Fruit fly (Drosophila melanogaster) whole organism, embryonic: Measurements from ENCODE around the gene put.

Source experiments
- Abd-B ChIP-seq: fragments of 200-800 bp; sonication (Bioruptor generic); optimal IDR thresholded peaks from 2 replicates; lab custom pipeline; 2018; ENCODE audit warnings: missing biosample characterization, mild to moderate bottlenecking, missing genetic modification characterization, moderate library complexity
- Asciz ChIP-seq: fragments of 200-800 bp; sonication (Bioruptor generic); optimal IDR thresholded peaks from 2 replicates; lab custom pipeline; 2017; ENCODE audit warnings: missing biosample characterization, mild to moderate bottlenecking, missing genetic modification characterization, missing genetic modification reagents
- Atf3 ChIP-seq: fragments of 200-800 bp; sonication (Bioruptor generic); optimal IDR thresholded peaks from 3 replicates; lab custom pipeline; 2016; ENCODE audit warnings: missing biosample characterization, missing genetic modification characterization
- BtbVII ChIP-seq: fragments of 200-800 bp; sonication (Bioruptor generic); optimal IDR thresholded peaks from 3 replicates; lab custom pipeline; 2017; ENCODE audit warnings: missing biosample characterization, mild to moderate bottlenecking, missing genetic modification characterization
- CG10267 ChIP-seq: fragments of 200-800 bp; sonication (Bioruptor generic); optimal IDR thresholded peaks from 2 replicates; lab custom pipeline; 2018; ENCODE audit warnings: missing biosample characterization, mild to moderate bottlenecking, missing genetic modification characterization, moderate library complexity
- CG10565 ChIP-seq: fragments of 200-800 bp; sonication (Bioruptor generic); optimal IDR thresholded peaks from 3 replicates; lab custom pipeline; 2016; ENCODE audit warnings: missing biosample characterization, mild to moderate bottlenecking, missing genetic modification characterization
- CG12071 ChIP-seq: fragments of 200-800 bp; sonication (Bioruptor generic); optimal IDR thresholded peaks from 3 replicates; lab custom pipeline; 2018; ENCODE audit warnings: missing biosample characterization, mild to moderate bottlenecking, missing genetic modification characterization
- CG14667 ChIP-seq: fragments of 200-800 bp; sonication (Bioruptor generic); IDR thresholded peaks from 2 replicates; pipeline ENCODE4 v1.3.6; 2022; ENCODE audit warnings: missing biosample characterization, missing genetic modification characterization
- CG17912 ChIP-seq: fragments of 200-800 bp; sonication (Bioruptor generic); optimal IDR thresholded peaks from 2 replicates; lab custom pipeline; 2018; ENCODE audit warnings: missing biosample characterization, mild to moderate bottlenecking, missing genetic modification characterization
- CG30403 ChIP-seq: fragments of 200-800 bp; sonication (Bioruptor generic); optimal IDR thresholded peaks from 3 replicates; lab custom pipeline; 2016; ENCODE audit warnings: missing biosample characterization, missing genetic modification characterization
- CG32767 ChIP-seq: fragments of 200-800 bp; sonication (Bioruptor generic); IDR thresholded peaks from 2 replicates; pipeline ENCODE4 v1.3.6; 2022; ENCODE audit warnings: missing biosample characterization, missing genetic modification characterization
- CG43689 ChIP-seq: fragments of 200-800 bp; sonication (Bioruptor generic); IDR thresholded peaks from 2 replicates; pipeline ENCODE4 v1.3.6; 2022; ENCODE audit warnings: missing biosample characterization, missing genetic modification characterization
- CG5180 ChIP-seq: fragments of 200-800 bp; sonication (Bioruptor generic); optimal IDR thresholded peaks from 3 replicates; lab custom pipeline; 2017; ENCODE audit warnings: missing biosample characterization, missing genetic modification characterization, mild to moderate bottlenecking, moderate library complexity, missing genetic modification reagents
- CG5245 ChIP-seq: fragments of 200-800 bp; sonication (Bioruptor generic); optimal IDR thresholded peaks from 3 replicates; lab custom pipeline; 2016; ENCODE audit warnings: missing biosample characterization, missing genetic modification characterization
- CG7928 ChIP-seq: fragments of 200-800 bp; sonication (Bioruptor generic); optimal IDR thresholded peaks from 2 replicates; lab custom pipeline; 2017; ENCODE audit warnings: missing biosample characterization, mild to moderate bottlenecking, missing genetic modification characterization
- CG8359 ChIP-seq: fragments of 200-800 bp; sonication (Bioruptor generic); optimal IDR thresholded peaks from 2 replicates; lab custom pipeline; 2017; ENCODE audit warnings: missing biosample characterization, mild to moderate bottlenecking, missing genetic modification characterization, borderline replicate concordance
- CG9609 ChIP-seq: fragments of 200-800 bp; sonication (Bioruptor generic); optimal IDR thresholded peaks from 3 replicates; lab custom pipeline; 2016; ENCODE audit warnings: missing biosample characterization, missing genetic modification characterization
- Dp ChIP-seq: fragments of 200-800 bp; sonication (Bioruptor generic); optimal IDR thresholded peaks from 2 replicates; lab custom pipeline; 2018; ENCODE audit warnings: missing biosample characterization, mild to moderate bottlenecking, missing genetic modification characterization, moderate library complexity
- Dref ChIP-seq: fragments of 200-800 bp; sonication (Bioruptor generic); IDR thresholded peaks from 2 replicates; pipeline ENCODE4 v1.3.6; 2022; ENCODE audit warnings: missing biosample characterization, missing genetic modification characterization
- HLH4C ChIP-seq: fragments of 200-800 bp; sonication (Bioruptor generic); IDR thresholded peaks from 3 replicates; pipeline ENCODE4 v1.3.6; 2022; ENCODE audit warnings: missing biosample characterization, missing genetic modification characterization; ENCODE audit not compliant: partially characterized antibody
- Hmr ChIP-seq: fragments of 200-800 bp; sonication (Bioruptor generic); optimal IDR thresholded peaks from 3 replicates; lab custom pipeline; 2017; ENCODE audit warnings: mild to moderate bottlenecking, missing biosample characterization, missing genetic modification reagents, missing genetic modification characterization
- Hr39 ChIP-seq: fragments of >200 bp; optimal IDR thresholded peaks from 2 replicates; lab custom pipeline; 2017
- Nf-YC ChIP-seq: fragments of 200-800 bp; optimal IDR thresholded peaks from 3 replicates; lab custom pipeline; 2019; ENCODE audit warnings: missing biosample characterization, mild to moderate bottlenecking, missing genetic modification characterization, moderate library complexity
- Poxn ChIP-seq: fragments of 200-800 bp; sonication (Bioruptor generic); IDR thresholded peaks from 2 replicates; pipeline ENCODE4 v1.3.6; 2022; ENCODE audit warnings: missing biosample characterization, missing genetic modification characterization
- Side ChIP-seq: fragments of 200-800 bp; sonication (Bioruptor generic); optimal IDR thresholded peaks from 2 replicates; lab custom pipeline; 2016; ENCODE audit warnings: missing biosample characterization, missing genetic modification characterization
- Sry-β ChIP-seq: fragments of 200-800 bp; sonication (Bioruptor generic); optimal IDR thresholded peaks from 2 replicates; lab custom pipeline; 2018; ENCODE audit warnings: missing biosample characterization, mild to moderate bottlenecking, missing genetic modification characterization, moderate library complexity
- Sry-δ ChIP-seq: fragments of 200-800 bp; sonication (Bioruptor generic); optimal IDR thresholded peaks from 2 replicates; lab custom pipeline; 2016; ENCODE audit warnings: missing biosample characterization, missing genetic modification characterization
- Trl ChIP-seq, 3 experiments: fragments of >200 bp in 2 of 3; fragments of 200-800 bp in 1 of 3; sonication (Bioruptor generic) in 1 of 3; optimal IDR thresholded peaks; 2 replicates in 1 of 3; 3 replicates in 2 of 3; lab custom pipeline; 2016 to 2017; ENCODE audit warnings: missing biosample characterization in 1 of 3, missing genetic modification characterization in 1 of 3
- Xrp1 ChIP-seq: fragments of 200-800 bp; sonication (Bioruptor generic); IDR thresholded peaks from 2 replicates; pipeline ENCODE4 v1.3.6; 2022; ENCODE audit warnings: missing biosample characterization, missing genetic modification characterization
- bab2 ChIP-seq: fragments of 200-800 bp; sonication (Bioruptor generic); optimal IDR thresholded peaks from 2 replicates; lab custom pipeline; 2016; ENCODE audit warnings: missing biosample characterization, missing genetic modification characterization
- bsh ChIP-seq, 2 experiments: fragments of 200-800 bp; sonication (Bioruptor generic); optimal IDR thresholded peaks; 2 replicates each; lab custom pipeline; 2017 to 2018; ENCODE audit warnings: mild to moderate bottlenecking in 2 of 2, missing biosample characterization in 2 of 2, missing genetic modification characterization in 2 of 2, moderate library complexity in 1 of 2
- cas ChIP-seq: fragments of 200-800 bp; sonication (Bioruptor generic); IDR thresholded peaks from 2 replicates; pipeline ENCODE4 v1.3.6; 2022; ENCODE audit warnings: missing biosample characterization, missing genetic modification characterization
- caup ChIP-seq: fragments of 200-800 bp; sonication (Bioruptor generic); optimal IDR thresholded peaks from 3 replicates; lab custom pipeline; 2017; ENCODE audit warnings: missing biosample characterization, mild to moderate bottlenecking, missing genetic modification characterization, moderate library complexity; ENCODE audit not compliant: severe bottlenecking
- chinmo ChIP-seq: fragments of 200-800 bp; sonication (Bioruptor generic); IDR thresholded peaks from 4 replicates; pipeline ENCODE4 v1.3.6; 2022; ENCODE audit warnings: missing biosample characterization, missing genetic modification characterization; ENCODE audit not compliant: partially characterized antibody
- cwo ChIP-seq: fragments of 200-800 bp; sonication (Bioruptor generic); optimal IDR thresholded peaks from 3 replicates; lab custom pipeline; 2017; ENCODE audit warnings: missing biosample characterization, missing genetic modification characterization, mild to moderate bottlenecking, moderate library complexity, missing genetic modification reagents
- dati ChIP-seq: fragments of 200-800 bp; sonication (Bioruptor generic); IDR thresholded peaks from 2 replicates; pipeline ENCODE4 v1.3.6; 2022; ENCODE audit warnings: missing biosample characterization, missing genetic modification characterization
- eve ChIP-seq, 2 experiments: fragments of >200 bp; optimal IDR thresholded peaks; 2 replicates each; lab custom pipeline; 2017; ENCODE audit warnings: missing biosample characterization in 2 of 2, missing genetic modification characterization in 2 of 2
- ftz-f1 ChIP-seq: fragments of 200-800 bp; sonication (Bioruptor generic); optimal IDR thresholded peaks from 2 replicates; lab custom pipeline; 2016; ENCODE audit warnings: missing biosample characterization, missing genetic modification characterization
- hth ChIP-seq: fragments of >200 bp; optimal IDR thresholded peaks from 2 replicates; lab custom pipeline; 2017; ENCODE audit warnings: inconsistent platforms
- lola ChIP-seq, 3 experiments: fragments of >200 bp in 2 of 3; fragments of 200-800 bp in 1 of 3; sonication (Bioruptor generic) in 1 of 3; optimal IDR thresholded peaks; 2 replicates each; lab custom pipeline; 2017 to 2019; ENCODE audit warnings: missing biosample characterization in 3 of 3, missing genetic modification characterization in 3 of 3, mild to moderate bottlenecking in 1 of 3, moderate library complexity in 1 of 3
- mirr ChIP-seq: fragments of 200-800 bp; sonication (Bioruptor generic); optimal IDR thresholded peaks from 3 replicates; lab custom pipeline; 2018; ENCODE audit warnings: missing biosample characterization, mild to moderate bottlenecking, missing genetic modification characterization
- pho ChIP-seq: fragments of 200-800 bp; sonication (Bioruptor generic); optimal IDR thresholded peaks from 2 replicates; lab custom pipeline; 2016; ENCODE audit warnings: missing biosample characterization, missing genetic modification characterization
- pzg ChIP-seq: fragments of 200-800 bp; sonication (Bioruptor generic); optimal IDR thresholded peaks from 3 replicates; lab custom pipeline; 2018; ENCODE audit warnings: missing biosample characterization, mild to moderate bottlenecking, missing genetic modification characterization, moderate library complexity
- run ChIP-seq: fragments of 200-800 bp; sonication (Bioruptor generic); optimal IDR thresholded peaks from 3 replicates; lab custom pipeline; 2018; ENCODE audit warnings: missing biosample characterization, mild to moderate bottlenecking, missing genetic modification characterization
- sens-2 ChIP-seq: fragments of 200-800 bp; sonication (Bioruptor generic); IDR thresholded peaks from 2 replicates; pipeline ENCODE4 v1.3.6; 2022; ENCODE audit warnings: missing biosample characterization, missing genetic modification characterization
- sisA ChIP-seq: fragments of 200-800 bp; sonication (Bioruptor generic); IDR thresholded peaks from 2 replicates; pipeline ENCODE4 v1.3.6; 2022; ENCODE audit warnings: missing biosample characterization, missing genetic modification characterization
- slp2 ChIP-seq: fragments of 200-800 bp; sonication (Bioruptor generic); optimal IDR thresholded peaks from 2 replicates; lab custom pipeline; 2016; ENCODE audit warnings: missing biosample characterization, missing genetic modification characterization
- trem ChIP-seq: fragments of 200-800 bp; optimal IDR thresholded peaks from 3 replicates; lab custom pipeline; 2019; ENCODE audit warnings: missing biosample characterization, mild to moderate bottlenecking, missing genetic modification characterization, moderate library complexity
- unc-4 ChIP-seq: fragments of 200-800 bp; sonication (Bioruptor generic); IDR thresholded peaks from 2 replicates; pipeline ENCODE4 v1.3.6; 2022; ENCODE audit warnings: missing biosample characterization, missing genetic modification characterization; ENCODE audit not compliant: partially characterized antibody
- vnd ChIP-seq: fragments of 200-800 bp; sonication (Bioruptor generic); IDR thresholded peaks from 3 replicates; pipeline ENCODE4 v1.3.6; 2022; ENCODE audit warnings: missing biosample characterization, missing genetic modification characterization; ENCODE audit not compliant: partially characterized antibody

Gene put

dm6 chr3R:14662989-14663500 is 37.5 kb upstream of the put start, which contains the start of the genes Rad17 and BigH1 (continued):
- TF ChIP-seq CG12071 = no peak
- no peak for TF ChIP-seq ftz-f1 (GFP tag; lab: Kevin White, UChicago)
- no peak for TF ChIP-seq cas (GFP tag; lab: Robert Waterston, UW)
- no peak for TF ChIP-seq run (tag; lab: Kevin White, UChicago)
- TF ChIP-seq Atf3 = no peak
- TF ChIP-seq CG32767 = no peak
- TF ChIP-seq chinmo (GFP tag; lab: Robert Waterston, UW) = no peak
- no peak for TF ChIP-seq eve (GFP tag; optimal IDR thresholded peaks at IDR 0.05; lab: Kevin White, UChicago)
- no peak for TF ChIP-seq lola (GFP tag; optimal IDR thresholded peaks at IDR 0.05; lab: Kevin White, UChicago)
- no peak for TF ChIP-seq bab2 (GFP tag; lab: Kevin White, UChicago)
- no peak for TF ChIP-seq hth (lab: Kevin White, UChicago)
- TF ChIP-seq CG5245 (GFP tag; lab: Kevin White, UChicago) = no peak
- no peak for TF ChIP-seq CG10565
- no peak for TF ChIP-seq slp2 (GFP tag; lab: Kevin White, UChicago)
- no peak for TF ChIP-seq CG9609 (GFP tag; lab: Kevin White, UChicago)
- TF ChIP-seq HLH4C (GFP tag; lab: Robert Waterston, UW) = no peak
- no peak for TF ChIP-seq pho (GFP tag; lab: Kevin White, UChicago)
- no peak for TF ChIP-seq Hr39 (lab: Kevin White, UChicago)
- 0 out of 3 replicates have a peak, but pooled peaks have one; percentile 36 for TF ChIP-seq vnd (GFP tag; lab: Robert Waterston, UW)
- TF ChIP-seq Dref = peak; percentile 61
- no peak for TF ChIP-seq CG7928 (GFP tag; lab: Kevin White, UChicago)
- TF ChIP-seq CG14667 (GFP tag; lab: Robert Waterston, UW) = no peak
- TF ChIP-seq Abd-B (GFP tag; lab: Kevin White, UChicago) = no peak
- no peak for TF ChIP-seq CG8359 (GFP tag; lab: Kevin White, UChicago)
- peak; percentile 54 for TF ChIP-seq Dp (GFP tag; lab: Kevin White, UChicago)
- peak; percentile 28 for TF ChIP-seq CG10267 (tag; lab: Kevin White, UChicago)
- TF ChIP-seq Sry-δ = peak; percentile 4
- TF ChIP-seq Xrp1 (GFP tag; lab: Robert Waterston, UW) = no peak
- TF ChIP-seq sens-2 (GFP tag; lab: Robert Waterston, UW) = no peak
- no peak for TF ChIP-seq CG5180
- no peak for TF ChIP-seq Side (GFP tag; lab: Kevin White, UChicago)
- peak; percentile 38 for TF ChIP-seq trem (tag; lab: Kevin White, UChicago)
- no peak for TF ChIP-seq dati (GFP tag; lab: Robert Waterston, UW)
- no peak for TF ChIP-seq bsh (GFP tag; optimal IDR thresholded peaks at IDR 0.05; lab: Kevin White, UChicago)
- TF ChIP-seq Asciz (GFP tag; lab: Kevin White, UChicago) = no peak
- TF ChIP-seq Hmr = no peak
- TF ChIP-seq mirr = no peak
- TF ChIP-seq Nf-YC = no peak
- TF ChIP-seq CG17912 (GFP tag; lab: Kevin White, UChicago) = no peak
- no peak for TF ChIP-seq BtbVII (GFP tag; lab: Kevin White, UChicago)
- TF ChIP-seq caup (GFP tag; lab: Kevin White, UChicago) = no peak
- TF ChIP-seq pzg = peak; percentile 12
- TF ChIP-seq unc-4 (GFP tag; lab: Robert Waterston, UW) = peak; percentile 35; the same call in 1 of the 2 replicates
- TF ChIP-seq Sry-β (GFP tag; lab: Kevin White, UChicago) = no peak
- TF ChIP-seq Trl (optimal IDR thresholded peaks at IDR 0.05; lab: Kevin White, UChicago) = no peak
- no peak for TF ChIP-seq Trl (GFP tag; optimal IDR thresholded peaks at IDR 0.05; lab: Kevin White, UChicago)
- TF ChIP-seq CG43689 = no peak
- no peak for TF ChIP-seq sisA (GFP tag; lab: Robert Waterston, UW)
- no peak for TF ChIP-seq Poxn (GFP tag; lab: Robert Waterston, UW)
- TF ChIP-seq CG30403 (GFP tag; lab: Kevin White, UChicago) = no peak
- no peak for TF ChIP-seq cwo (GFP tag; lab: Kevin White, UChicago)
